Worm (Caenorhabditis elegans) whole organism, late embryonic: ENCODE measurements around the gene gld-3.

ENCODE experiments used
- K09A11.1 ChIP-seq: sonication (generic microtip); optimal IDR thresholded peaks from 2 replicates; lab custom pipeline; 2017; ENCODE audit warnings: antibody characterized with exemption, mild to moderate bottlenecking, missing genetic modification characterization, missing compliant biosample characterization; ENCODE audit not compliant: insufficient read depth
- ahr-1 ChIP-seq: sonication (generic microtip); optimal IDR thresholded peaks from 2 replicates; lab custom pipeline; 2016; ENCODE audit warnings: missing genetic modification characterization, missing compliant biosample characterization
- ama-1 ChIP-seq: fragments of 150-350 bp; optimal IDR thresholded peaks from 2 replicates; lab custom pipeline; 2014
- ceh-24 ChIP-seq: sonication (generic microtip); optimal IDR thresholded peaks from 2 replicates; lab custom pipeline; 2016; ENCODE audit warnings: mild to moderate bottlenecking, missing genetic modification characterization, missing compliant biosample characterization
- ceh-45 ChIP-seq: fragments of 200-800 bp; sonication (Bioruptor generic); IDR thresholded peaks from 2 replicates; pipeline ENCODE4 v1.3.6; 2022; ENCODE audit warnings: missing genetic modification reagents, missing genetic modification characterization, missing compliant biosample characterization
- ceh-9 ChIP-seq: sonication (generic microtip); optimal IDR thresholded peaks from 2 replicates; lab custom pipeline; 2016; ENCODE audit warnings: mild to moderate bottlenecking, missing genetic modification characterization, inconsistent platforms, missing compliant biosample characterization
- che-1 ChIP-seq: sonication (generic microtip); optimal IDR thresholded peaks from 2 replicates; lab custom pipeline; 2016; ENCODE audit warnings: mild to moderate bottlenecking, missing genetic modification characterization, missing compliant biosample characterization
- elt-2 ChIP-seq: sonication (generic microtip); optimal IDR thresholded peaks from 2 replicates; lab custom pipeline; 2016; ENCODE audit warnings: missing genetic modification reagents, missing genetic modification characterization, missing compliant biosample characterization
- ets-4 ChIP-seq: sonication (generic microtip); optimal IDR thresholded peaks from 2 replicates; lab custom pipeline; 2016; ENCODE audit warnings: missing genetic modification characterization, missing compliant biosample characterization
- eyg-1 ChIP-seq: sonication (generic microtip); optimal IDR thresholded peaks from 2 replicates; lab custom pipeline; 2016; ENCODE audit warnings: missing genotype, missing genetic modification characterization, missing compliant biosample characterization
- hlh-30 ChIP-seq: sonication (generic microtip); optimal IDR thresholded peaks from 2 replicates; lab custom pipeline; 2017; ENCODE audit warnings: antibody characterized with exemption, missing genetic modification characterization, missing compliant biosample characterization; ENCODE audit not compliant: insufficient read depth
- hlh-6 ChIP-seq: sonication (generic microtip); optimal IDR thresholded peaks from 2 replicates; lab custom pipeline; 2016; ENCODE audit warnings: missing genotype, missing genetic modification characterization, missing compliant biosample characterization
- lim-6 ChIP-seq: sonication (generic microtip); optimal IDR thresholded peaks from 2 replicates; lab custom pipeline; 2016; ENCODE audit warnings: missing genetic modification characterization, missing compliant biosample characterization
- mec-3 ChIP-seq: sonication (generic microtip); optimal IDR thresholded peaks from 2 replicates; lab custom pipeline; 2016; ENCODE audit warnings: borderline replicate concordance, missing genetic modification characterization, missing compliant biosample characterization
- nfya-1 ChIP-seq: sonication (generic microtip); optimal IDR thresholded peaks from 2 replicates; lab custom pipeline; 2017; ENCODE audit warnings: missing genetic modification characterization, mild to moderate bottlenecking, missing compliant biosample characterization, antibody characterized with exemption, moderate library complexity
- nhr-232 ChIP-seq: sonication (generic microtip); optimal IDR thresholded peaks from 2 replicates; lab custom pipeline; 2016; ENCODE audit warnings: missing genetic modification characterization, missing compliant biosample characterization
- npax-4 ChIP-seq: sonication (generic microtip); optimal IDR thresholded peaks from 2 replicates; lab custom pipeline; 2016; ENCODE audit warnings: missing genetic modification characterization, missing compliant biosample characterization
- pag-3 ChIP-seq: sonication (generic microtip); optimal IDR thresholded peaks from 2 replicates; lab custom pipeline; 2016; ENCODE audit warnings: missing compliant biosample characterization, missing genetic modification characterization, borderline replicate concordance
- pat-9 ChIP-seq: fragments of 200-800 bp; sonication (Bioruptor generic); optimal IDR thresholded peaks from 2 replicates; lab custom pipeline; 2018; ENCODE audit warnings: mild to moderate bottlenecking, missing genetic modification characterization, moderate library complexity, missing compliant biosample characterization
- pax-1 ChIP-seq: fragments of 150-350 bp; optimal IDR thresholded peaks from 2 replicates; lab custom pipeline; 2014; ENCODE audit warnings: missing biosample characterization, missing genetic modification characterization
- pha-2 ChIP-seq: sonication (generic microtip); optimal IDR thresholded peaks from 2 replicates; lab custom pipeline; 2017; ENCODE audit warnings: mild to moderate bottlenecking, missing genetic modification characterization, missing compliant biosample characterization
- pha-4 ChIP-seq: fragments of 150-350 bp; optimal IDR thresholded peaks from 2 replicates; lab custom pipeline; 2018; ENCODE audit warnings: missing biosample characterization, missing genetic modification reagents, missing genetic modification characterization
- pqm-1 ChIP-seq: sonication (generic microtip); optimal IDR thresholded peaks from 2 replicates; lab custom pipeline; 2016; ENCODE audit warnings: missing genetic modification characterization, missing compliant biosample characterization
- pros-1 ChIP-seq: fragments of 150-350 bp; optimal IDR thresholded peaks from 2 replicates; lab custom pipeline; 2014; ENCODE audit warnings: missing biosample characterization, missing genetic modification reagents, missing genetic modification characterization
- rnt-1 ChIP-seq: sonication (generic microtip); optimal IDR thresholded peaks from 2 replicates; lab custom pipeline; 2016; ENCODE audit warnings: missing genetic modification characterization, missing compliant biosample characterization
- sdc-2 ChIP-seq: sonication (generic microtip); optimal IDR thresholded peaks from 2 replicates; lab custom pipeline; 2016; ENCODE audit warnings: missing genotype, missing genetic modification characterization, missing compliant biosample characterization
- sox-2 ChIP-seq: fragments of 200-800 bp; sonication (Bioruptor generic); IDR thresholded peaks from 2 replicates; pipeline ENCODE4 v1.3.6; 2022; ENCODE audit warnings: missing genetic modification reagents, missing genetic modification characterization, missing compliant biosample characterization
- sox-4 ChIP-seq: sonication (generic microtip); optimal IDR thresholded peaks from 2 replicates; lab custom pipeline; 2017; ENCODE audit warnings: mild to moderate bottlenecking, missing genetic modification characterization, inconsistent platforms, missing compliant biosample characterization
- tbx-2 ChIP-seq: sonication (generic microtip); optimal IDR thresholded peaks from 2 replicates; lab custom pipeline; 2016; ENCODE audit warnings: missing genetic modification characterization, missing compliant biosample characterization
- tbx-7 ChIP-seq: sonication (generic microtip); optimal IDR thresholded peaks from 2 replicates; lab custom pipeline; 2016; ENCODE audit warnings: missing genotype, missing genetic modification characterization, missing compliant biosample characterization
- ttx-3 ChIP-seq: sonication (generic microtip); optimal IDR thresholded peaks from 2 replicates; lab custom pipeline; 2016; ENCODE audit warnings: missing genetic modification reagents, missing genetic modification characterization, missing compliant biosample characterization
- unc-86 ChIP-seq: sonication (generic microtip); optimal IDR thresholded peaks from 2 replicates; lab custom pipeline; 2016; ENCODE audit warnings: missing genetic modification characterization, missing compliant biosample characterization

Gene gld-3

DNA sequence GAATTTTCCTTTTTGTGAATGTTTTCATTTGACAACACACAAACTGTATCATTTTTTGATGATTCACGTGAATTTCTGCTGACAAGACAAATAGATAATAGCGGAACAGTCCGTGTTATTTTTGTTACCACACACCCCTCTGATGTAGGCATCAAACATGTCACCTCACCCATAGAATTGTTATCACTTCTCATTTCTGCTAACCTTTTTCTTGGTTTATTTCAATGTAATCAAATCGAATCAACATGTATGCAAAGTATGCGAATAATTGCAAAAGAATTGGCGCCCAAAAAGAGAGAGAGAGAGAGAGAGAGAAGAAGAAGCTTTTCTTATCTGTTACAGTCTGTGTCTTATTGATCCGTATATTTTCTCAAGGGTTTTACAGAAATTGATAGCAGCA, 25.0 kb downstream of the gld-3 start:
- no peak for TF ChIP-seq ceh-24 (tag; lab: Kevin White, UChicago)
- TF ChIP-seq hlh-30 (tag; lab: Kevin White, UChicago) = no peak
- peak; percentile 61 for TF ChIP-seq elt-2 (tag; lab: Kevin White, UChicago)
- TF ChIP-seq, all 69 proteins: peak for 1

- TF ChIP-seq tbx-2 (no peak), mec-3 (tag; lab: Kevin White, UChicago) (no peak), tbx-7 (tag; lab: Kevin White, UChicago) (no peak), pqm-1 (no peak), pax-1 (tag; lab: Kevin White, UChicago) (no peak), lim-6 (tag; lab: Kevin White, UChicago) (no peak), pha-2 (tag; lab: Kevin White, UChicago) (no peak), pag-3 (tag; lab: Kevin White, UChicago) (no peak), ahr-1 (tag; lab: Kevin White, UChicago) (no peak), pros-1 (tag; lab: Kevin White, UChicago) (no peak), ceh-45 (GFP tag; lab: Robert Waterston, UW) (no peak), nfya-1 (tag; lab: Kevin White, UChicago) (no peak), rnt-1 (no peak), nhr-232 (tag; lab: Kevin White, UChicago) (no peak)
These were observed 29.1 kb downstream of the gld-3 start, which contains the start of gene C27H5.12 for ce11 chrII:7161512-7161911. TSS of gene C27H5.12 (minus strand) at chrII:7161612.

- TF ChIP-seq tbx-7 (tag; lab: Kevin White, UChicago) = no peak
- no peak for TF ChIP-seq npax-4 (tag; lab: Kevin White, UChicago)
- TF ChIP-seq pha-4 (tag; lab: Kevin White, UChicago) = no peak
- TF ChIP-seq che-1 = no peak
- TF ChIP-seq sox-4 (tag; lab: Kevin White, UChicago) = no peak
- no peak for TF ChIP-seq pat-9 (tag; lab: Kevin White, UChicago)
- TF ChIP-seq unc-86 = no peak
- no peak for TF ChIP-seq ets-4 (tag; lab: Kevin White, UChicago)
These were observed 33.3 kb downstream of the gld-3 start, which contains the start of gene mfsd-13.2 for ce11 chrII:7165749-7166148. TSS of gene mfsd-13.2 (minus strand) at chrII:7165849.

DNA sequence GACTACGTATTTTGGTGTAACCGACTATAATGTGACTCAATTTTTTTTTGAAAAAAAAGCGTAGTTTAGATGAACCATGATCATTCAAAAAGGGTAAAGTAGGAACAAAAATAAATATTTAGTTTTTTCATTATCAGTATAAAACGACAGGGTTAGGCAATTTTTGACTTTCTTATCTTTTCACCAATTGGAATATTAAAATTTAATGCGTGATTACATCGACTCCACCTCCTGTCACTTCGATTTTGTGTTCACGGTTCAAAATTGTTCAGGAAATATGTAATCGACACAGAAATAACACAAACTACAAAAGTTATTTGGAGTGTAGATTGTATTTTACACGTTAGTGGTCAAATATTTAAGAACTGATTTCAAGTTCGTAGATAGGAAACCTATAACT, 34.3 kb downstream of the gld-3 start:
- TF ChIP-seq pqm-1 = no peak
- TF ChIP-seq ceh-9 (tag; lab: Kevin White, UChicago) = no peak
- no peak for TF ChIP-seq ama-1 (lab: Kevin White, UChicago)
- TF ChIP-seq eyg-1 (tag; lab: Kevin White, UChicago) = no peak
- no peak for TF ChIP-seq nfya-1 (tag; lab: Kevin White, UChicago)
- no peak for TF ChIP-seq ceh-24 (tag; lab: Kevin White, UChicago)
- no peak for TF ChIP-seq ttx-3 (tag; lab: Kevin White, UChicago)
- TF ChIP-seq hlh-6 = no peak
- TF ChIP-seq che-1 = no peak
- TF ChIP-seq hlh-30 (tag; lab: Kevin White, UChicago) = no peak
- no peak for TF ChIP-seq pros-1 (tag; lab: Kevin White, UChicago)
- TF ChIP-seq sdc-2 (tag; lab: Kevin White, UChicago) = no peak
- TF ChIP-seq tbx-2 = no peak
- no peak for TF ChIP-seq ceh-45 (GFP tag; lab: Robert Waterston, UW)

- TF ChIP-seq sox-2 (no peak), K09A11.1 (tag; lab: Kevin White, UChicago) (no peak)
These were observed 36.3 kb downstream of the gld-3 start, which contains the start of gene col-36 for ce11 chrII:7168712-7169111. TSS of gene col-36 (minus strand) at chrII:7168812.
